Worm (Caenorhabditis elegans): ENCODE results near the gene tes-1.
"Not testable (repeated sequence)": the region's sequence is repeated elsewhere in the genome, so short reads cannot be mapped to it uniquely, and the experiment has no call there.

The tes-1 gene

ce11 chrIV:7486201-7486947 lies 35.1 kb upstream of the tes-1 start, which contains the start of the genes his-61 and his-62 (continued):
- TF ChIP-seq repo-1 (tag; optimal IDR thresholded peaks at IDR 0.05) (no peak), dpff-1 (tag; optimal IDR thresholded peaks at IDR 0.05) (no peak), dpl-1 (GFP tag; optimal IDR thresholded peaks at IDR 0.05) (no peak), Y56A3A.18 (GFP tag; IDR thresholded peaks at IDR 0.05) (no peak), hlh-26 (GFP tag; conservative IDR thresholded peaks at IDR 0.05) (no peak), madf-10 (tag; optimal IDR thresholded peaks at IDR 0.05) (no peak), athp-1 (tag; optimal IDR thresholded peaks at IDR 0.05) (no peak), lir-1 (GFP tag; conservative IDR thresholded peaks at IDR 0.05) (no peak), atf-7 (tag; optimal IDR thresholded peaks at IDR 0.05) (no peak), nhr-179 (tag; optimal IDR thresholded peaks at IDR 0.05) (no peak), zfh-2 (GFP tag; conservative IDR thresholded peaks at IDR 0.05) (no peak), nfya-1 (tag; optimal IDR thresholded peaks at IDR 0.05; ENCODE audit: borderline replicate concordance, insufficient read depth) (no peak), B0336.3 (GFP tag; IDR thresholded peaks at IDR 0.05) (peak; percentile 46; the same call in 1 of the 2 replicates), tbp1 (GFP tag; optimal IDR thresholded peaks at IDR 0.05) (peak; percentile 71), egrh-3 (GFP tag; IDR thresholded peaks at IDR 0.05) (no peak), ztf-18 (tag; optimal IDR thresholded peaks at IDR 0.05) (peak; percentile 29), hrde-1 (tag; optimal IDR thresholded peaks at IDR 0.05; ENCODE audit: borderline replicate concordance) (peak; percentile 20), B0019.2 (GFP tag; conservative IDR thresholded peaks at IDR 0.05) (no peak), snpc-4 (GFP tag; optimal IDR thresholded peaks at IDR 0.05) (no peak), snpc-4 (tag; optimal IDR thresholded peaks at IDR 0.05) (peak; percentile 4 to 74 (median 61)), bed-2 (GFP tag; IDR thresholded peaks at IDR 0.05) (no peak), K12H6.12 (tag; optimal IDR thresholded peaks at IDR 0.05) (no peak), Y79H2A.3 (GFP tag; conservative IDR thresholded peaks at IDR 0.05) (peak; percentile 10; the same call in 1 of the 2 replicates), ztf-25 (GFP tag; IDR thresholded peaks at IDR 0.05) (no peak), F49E8.2 (tag; optimal IDR thresholded peaks at IDR 0.05; ENCODE audit: insufficient read depth) (peak; percentile 89), let-526 (GFP tag; IDR thresholded peaks at IDR 0.05) (no peak), die-1 (tag; optimal IDR thresholded peaks at IDR 0.05) (no peak), him-1 (tag; optimal IDR thresholded peaks at IDR 0.05) (no peak), attf-3 (GFP tag; conservative IDR thresholded peaks at IDR 0.05) (no peak), tlf-1 (GFP tag; optimal IDR thresholded peaks at IDR 0.05) (peak; percentile 23), bed-1 (GFP tag; IDR thresholded peaks at IDR 0.05) (no peak), mxl-1 (tag; optimal IDR thresholded peaks at IDR 0.05) (no peak), ztf-22 (GFP tag; optimal IDR thresholded peaks at IDR 0.05) (no peak)

ce11 chrIV:7485565-7486200 lies 34.4 kb upstream of the tes-1 start:
- TF ChIP-seq F49E8.2 (tag; optimal IDR thresholded peaks at IDR 0.05; ENCODE audit: insufficient read depth): peak; percentile 49
- TF ChIP-seq ceh-40 (GFP tag; IDR thresholded peaks at IDR 0.05): 0 out of 2 replicates have a peak, but pooled peaks have one; percentile 3
- TF ChIP-seq lin-54 (GFP tag; optimal IDR thresholded peaks at IDR 0.05): peak; percentile 47
- TF ChIP-seq egrh-3 (GFP tag; IDR thresholded peaks at IDR 0.05): peak; percentile 40; the same call in 1 of the 2 replicates
- peak; percentile 87 for TF ChIP-seq lin-26 (GFP tag; IDR thresholded peaks at IDR 0.05)
- TF ChIP-seq ekl-4 (GFP tag; IDR thresholded peaks at IDR 0.05): peak; percentile 37; the same call in 1 of the 2 replicates
- peak; percentile 51; the same call in 1 of the 2 replicates for TF ChIP-seq Y95B8A.8 (GFP tag; IDR thresholded peaks at IDR 0.05)
- peak; percentile 2 for TF ChIP-seq snpc-1.3 (tag; optimal IDR thresholded peaks at IDR 0.05; ENCODE audit: insufficient read depth)
- 0 out of 2 replicates have a peak, but pooled peaks have one; percentile 34 for TF ChIP-seq B0336.3 (GFP tag; IDR thresholded peaks at IDR 0.05)
- TF ChIP-seq snpc-4 (GFP tag; optimal IDR thresholded peaks at IDR 0.05); cebp-1 (GFP tag; IDR thresholded peaks at IDR 0.05): not testable (repeated sequence)
- TF ChIP-seq snpc-4 (tag; optimal IDR thresholded peaks at IDR 0.05): peak in 1 of 4 experiments; percentile 43
- peak; percentile 53; the same call in 1 of the 2 replicates for TF ChIP-seq egl-44 (GFP tag; IDR thresholded peaks at IDR 0.05)
- peak; percentile 31 for TF ChIP-seq lsl-1 (GFP tag; optimal IDR thresholded peaks at IDR 0.05)
- peak in 1 of 2 experiments; percentile 38 for TF ChIP-seq rec-8 (tag; optimal IDR thresholded peaks at IDR 0.05)
- TF ChIP-seq Y79H2A.3 (GFP tag; conservative IDR thresholded peaks at IDR 0.05): peak; percentile 49; the same call in 1 of the 2 replicates
- TF ChIP-seq rcor-1 (GFP tag; IDR thresholded peaks at IDR 0.05): peak; percentile 25; the same call in 1 of the 2 replicates
- peak; percentile 5 for TF ChIP-seq cebp-1 (tag; optimal IDR thresholded peaks at IDR 0.05)

Measured in whole organism, young adult.